Worm (Caenorhabditis elegans) whole organism, L4 larva: ENCODE measurements around the gene hda-5.

ENCODE experiments used
- fkh-10 ChIP-seq: fragments of 150-350 bp; optimal IDR thresholded peaks from 2 replicates; lab custom pipeline; 2014; ENCODE audit warnings: missing biosample characterization, missing genetic modification reagents, missing genetic modification characterization
- fos-1 ChIP-seq: fragments of 150-350 bp; optimal IDR thresholded peaks from 2 replicates; lab custom pipeline; 2014; ENCODE audit warnings: missing biosample characterization, missing genetic modification characterization
- lin-1 ChIP-seq: fragments of 200-800 bp; sonication (Bioruptor generic); IDR thresholded peaks from 2 replicates; pipeline ENCODE4 v1.3.6; 2022; ENCODE audit warnings: missing genetic modification reagents, missing genetic modification characterization, missing compliant biosample characterization
- lin-15B ChIP-seq: fragments of 150-350 bp; sonication (generic microtip); optimal IDR thresholded peaks from 3 replicates; lab custom pipeline; 2014; ENCODE audit warnings: missing biosample characterization, missing genetic modification characterization
- lsy-2 ChIP-seq, 2 experiments: fragments of 150-350 bp in 1 of 2; sonication (generic microtip) in 1 of 2; optimal IDR thresholded peaks; 2 replicates each; lab custom pipeline; 2014 to 2017; ENCODE audit warnings: missing biosample characterization in 2 of 2, missing genetic modification characterization in 2 of 2
- mep-1 ChIP-seq: fragments of 150-350 bp; sonication (generic microtip); optimal IDR thresholded peaks from 3 replicates; lab custom pipeline; 2014; ENCODE audit warnings: missing biosample characterization, missing genetic modification characterization
- nhr-11 ChIP-seq: fragments of 150-350 bp; optimal IDR thresholded peaks from 2 replicates; lab custom pipeline; 2014; ENCODE audit warnings: missing biosample characterization, missing genetic modification characterization
- nhr-237 ChIP-seq: sonication (generic microtip); optimal IDR thresholded peaks from 2 replicates; lab custom pipeline; 2017; ENCODE audit warnings: missing biosample characterization, missing genetic modification characterization
- nhr-28 ChIP-seq: fragments of 150-350 bp; optimal IDR thresholded peaks from 2 replicates; lab custom pipeline; 2014; ENCODE audit warnings: missing biosample characterization, missing genetic modification characterization
- nhr-76 ChIP-seq: fragments of 150-350 bp; optimal IDR thresholded peaks from 2 replicates; lab custom pipeline; 2014; ENCODE audit warnings: missing biosample characterization, missing genetic modification characterization
- pha-4 ChIP-seq, 2 experiments: fragments of 150-350 bp in 1 of 2; fragments of 200-800 bp in 1 of 2; sonication (Bioruptor generic) in 1 of 2; IDR thresholded peaks in 1 of 2; optimal IDR thresholded peaks in 1 of 2; 2 replicates each; pipeline versions ENCODE4 v1.3.6 to Lab custom; 2014 to 2022; ENCODE audit warnings: missing genetic modification characterization in 2 of 2, missing genetic modification reagents in 2 of 2, missing biosample characterization in 1 of 2, missing compliant biosample characterization in 1 of 2
- pqm-1 ChIP-seq: sonication (generic microtip); optimal IDR thresholded peaks from 2 replicates; lab custom pipeline; 2017; ENCODE audit warnings: missing biosample characterization, missing genetic modification characterization
- ztf-7 ChIP-seq: fragments of 150-350 bp; optimal IDR thresholded peaks from 2 replicates; lab custom pipeline; 2014; ENCODE audit warnings: missing biosample characterization, missing genetic modification characterization

- TF ChIP-seq fos-1 (tag; lab: Kevin White, UChicago) (no peak), nhr-237 (no peak), fkh-10 (GFP tag; lab: Kevin White, UChicago) (no peak), nhr-76 (no peak), ztf-7 (tag; lab: Kevin White, UChicago) (no peak), pqm-1 (tag; lab: Kevin White, UChicago) (no peak), nhr-28 (tag; lab: Kevin White, UChicago) (no peak), lsy-2 (tag; optimal IDR thresholded peaks at IDR 0.05; lab: Kevin White, UChicago) (no peak), lin-1 (GFP tag; lab: Robert Waterston, UW) (no peak), lin-15B (tag; lab: Kevin White, UChicago) (no peak), pha-4 (GFP tag; IDR thresholded peaks at IDR 0.05; lab: Robert Waterston, UW) (no peak), pha-4 (tag; optimal IDR thresholded peaks at IDR 0.05; lab: Kevin White, UChicago) (no peak), mep-1 (tag; lab: Kevin White, UChicago) (no peak), nhr-11 (tag; lab: Kevin White, UChicago) (no peak)
These were observed 45.2 kb downstream of the hda-5 start for ce11 chrII:11844072-11844471.
